Fruit fly (Drosophila melanogaster): Measurements from ENCODE around the gene Mettl3.

The Mettl3 gene

dm6 chr3R:24007775-24008506, 24.0 kb upstream of the Mettl3 start (continued):
- no peak for TF ChIP-seq CG3163 (GFP tag; optimal IDR thresholded peaks at IDR 0.05)
- TF ChIP-seq fd96Cb (tag; optimal IDR thresholded peaks at IDR 0.05) = no peak
- no peak for TF ChIP-seq CG6813 (GFP tag; optimal IDR thresholded peaks at IDR 0.05)
- no peak for TF ChIP-seq CG6175 (GFP tag; IDR thresholded peaks at IDR 0.05)
- no peak for TF ChIP-seq Dfd (GFP tag; optimal IDR thresholded peaks at IDR 0.05)
- TF ChIP-seq CG7372 (GFP tag; IDR thresholded peaks at IDR 0.05) = no peak
- no peak for TF ChIP-seq CG13296 (GFP tag; optimal IDR thresholded peaks at IDR 0.05)
- no peak for TF ChIP-seq Spps (tag; optimal IDR thresholded peaks at IDR 0.05)
- TF ChIP-seq CG17829 (tag; optimal IDR thresholded peaks at IDR 0.05) = peak; percentile 3
- TF ChIP-seq Hr39 (optimal IDR thresholded peaks at IDR 0.05) = no peak
- TF ChIP-seq tll (GFP tag; optimal IDR thresholded peaks at IDR 0.05) = no peak
- no peak for TF ChIP-seq rib (GFP tag; IDR thresholded peaks at IDR 0.05)
- TF ChIP-seq CG12659 (GFP tag; optimal IDR thresholded peaks at IDR 0.05) = peak; percentile 15
- TF ChIP-seq CG1233 (GFP tag; optimal IDR thresholded peaks at IDR 0.05) = no peak
- no peak for TF ChIP-seq bbx (GFP tag; IDR thresholded peaks at IDR 0.05; ENCODE audit: partially characterized antibody)
- TF ChIP-seq Oli (tag; optimal IDR thresholded peaks at IDR 0.05) = peak; percentile 57
- no peak for TF ChIP-seq CG10209 (GFP tag; optimal IDR thresholded peaks at IDR 0.05)
- no peak for TF ChIP-seq gsb (GFP tag; IDR thresholded peaks at IDR 0.05)
- TF ChIP-seq Hmr (GFP tag; optimal IDR thresholded peaks at IDR 0.05) = peak; percentile 7
- no peak for TF ChIP-seq CG11247 (GFP tag; IDR thresholded peaks at IDR 0.05)
- no peak for TF ChIP-seq Abd-B (GFP tag; optimal IDR thresholded peaks at IDR 0.05)
- TF ChIP-seq CG14965 (GFP tag; optimal IDR thresholded peaks at IDR 0.05; ENCODE audit: borderline replicate concordance) = no peak
- TF ChIP-seq ewg (GFP tag; optimal IDR thresholded peaks at IDR 0.05) = no peak
- TF ChIP-seq CG11696 (GFP tag; IDR thresholded peaks at IDR 0.05) = no peak
- TF ChIP-seq CG12071 (GFP tag; optimal IDR thresholded peaks at IDR 0.05) = no peak
- TF ChIP-seq Gsc (GFP tag; IDR thresholded peaks at IDR 0.05) = no peak
- TF ChIP-seq bcd (GFP tag; optimal IDR thresholded peaks at IDR 0.05) = peak; percentile 26
- no peak for TF ChIP-seq dmrt11E (tag; optimal IDR thresholded peaks at IDR 0.05)
- no peak for TF ChIP-seq CG12744 (GFP tag; optimal IDR thresholded peaks at IDR 0.05)
- peak; percentile 29 for TF ChIP-seq D19A (tag; optimal IDR thresholded peaks at IDR 0.05)
- TF ChIP-seq CG6254 (GFP tag; optimal IDR thresholded peaks at IDR 0.05) = peak; percentile 8
- TF ChIP-seq pum (GFP tag; optimal IDR thresholded peaks at IDR 0.05) = no peak
- TF ChIP-seq CG2116 (GFP tag; optimal IDR thresholded peaks at IDR 0.05) = no peak
- TF ChIP-seq bab2 (GFP tag; optimal IDR thresholded peaks at IDR 0.05) = no peak
- peak; percentile 31 for TF ChIP-seq grn (GFP tag; optimal IDR thresholded peaks at IDR 0.05)
- no peak for TF ChIP-seq nerfin-1 (tag; optimal IDR thresholded peaks at IDR 0.05)
- TF ChIP-seq CG2712 (tag; optimal IDR thresholded peaks at IDR 0.05) = peak; percentile 22
- TF ChIP-seq NC2β (GFP tag; optimal IDR thresholded peaks at IDR 0.05) = no peak
- TF ChIP-seq CG8944 (GFP tag; optimal IDR thresholded peaks at IDR 0.05) = no peak
- TF ChIP-seq CG14710 (tag; optimal IDR thresholded peaks at IDR 0.05) = no peak
- peak; percentile 6 for TF ChIP-seq ind (GFP tag; optimal IDR thresholded peaks at IDR 0.05)
- no peak for TF ChIP-seq klu (GFP tag; IDR thresholded peaks at IDR 0.05)
- no peak for TF ChIP-seq peb (GFP tag; IDR thresholded peaks at IDR 0.05)
- no peak for TF ChIP-seq Fer3 (tag; optimal IDR thresholded peaks at IDR 0.05)
- no peak for TF ChIP-seq CG5245 (GFP tag; optimal IDR thresholded peaks at IDR 0.05)
- no peak for TF ChIP-seq CG9797 (GFP tag; optimal IDR thresholded peaks at IDR 0.05)
- no peak for TF ChIP-seq Lhr (GFP tag; optimal IDR thresholded peaks at IDR 0.05)
- TF ChIP-seq zf30C (GFP tag; optimal IDR thresholded peaks at IDR 0.05) = no peak
- no peak for TF ChIP-seq stc (GFP tag; IDR thresholded peaks at IDR 0.05)
- TF ChIP-seq CG10431 (GFP tag; optimal IDR thresholded peaks at IDR 0.05) = no peak

All from whole organism, embryonic.